Fruit fly (Drosophila melanogaster) whole organism, embryonic: ENCODE data around the gene HP1c.
A peak's percentile ranks its signal among the peaks of the same experiment; 100 is the strongest.

Experiments
- B-H1 ChIP-seq: fragments of 200-800 bp; sonication (Bioruptor generic); IDR thresholded peaks from 3 replicates; pipeline ENCODE4 v1.3.6; 2022; ENCODE audit warnings: missing biosample characterization, missing genetic modification characterization
- CG10147 ChIP-seq: fragments of 200-800 bp; sonication (Bioruptor generic); optimal IDR thresholded peaks from 2 replicates; lab custom pipeline; 2019; ENCODE audit warnings: missing biosample characterization, mild to moderate bottlenecking, missing genetic modification characterization, moderate library complexity
- CG10462 ChIP-seq: fragments of 200-800 bp; sonication (Bioruptor generic); optimal IDR thresholded peaks from 2 replicates; lab custom pipeline; 2016; ENCODE audit warnings: missing biosample characterization, missing genetic modification characterization
- CG1233 ChIP-seq: fragments of 200-800 bp; sonication (Bioruptor generic); optimal IDR thresholded peaks from 4 replicates; lab custom pipeline; 2018; ENCODE audit warnings: missing biosample characterization, mild to moderate bottlenecking, missing genetic modification characterization
- CG13775 ChIP-seq: fragments of 200-800 bp; sonication (Bioruptor generic); optimal IDR thresholded peaks from 3 replicates; lab custom pipeline; 2017; ENCODE audit warnings: missing biosample characterization, mild to moderate bottlenecking, missing genetic modification characterization
- CG14050 ChIP-seq: fragments of 200-800 bp; sonication (Bioruptor generic); IDR thresholded peaks from 3 replicates; pipeline ENCODE4 v1.3.6; 2022; ENCODE audit warnings: missing biosample characterization, missing genetic modification characterization
- CG1602 ChIP-seq: fragments of 200-800 bp; sonication (Bioruptor generic); optimal IDR thresholded peaks from 3 replicates; lab custom pipeline; 2016; ENCODE audit warnings: missing biosample characterization, missing genetic modification characterization
- CG17359 ChIP-seq: fragments of 200-800 bp; sonication (Bioruptor generic); optimal IDR thresholded peaks from 3 replicates; lab custom pipeline; 2018; ENCODE audit warnings: missing biosample characterization, mild to moderate bottlenecking, missing genetic modification characterization, moderate library complexity
- CG17361 ChIP-seq: fragments of 200-800 bp; sonication (Bioruptor generic); IDR thresholded peaks from 3 replicates; pipeline ENCODE4 v1.3.6; 2022; ENCODE audit warnings: missing biosample characterization, missing genetic modification characterization
- CG30020 ChIP-seq: fragments of 200-800 bp; optimal IDR thresholded peaks from 2 replicates; lab custom pipeline; 2019; ENCODE audit warnings: missing biosample characterization, mild to moderate bottlenecking, missing genetic modification characterization, moderate library complexity
- CG31388 ChIP-seq: fragments of 200-800 bp; sonication (Bioruptor generic); optimal IDR thresholded peaks from 2 replicates; lab custom pipeline; 2016; ENCODE audit warnings: missing biosample characterization, missing genetic modification characterization
- CG31441 ChIP-seq: fragments of 200-800 bp; sonication (Bioruptor generic); IDR thresholded peaks from 2 replicates; pipeline ENCODE4 v1.3.6; 2022; ENCODE audit warnings: missing biosample characterization, missing genetic modification characterization
- CG3847 ChIP-seq: fragments of 200-800 bp; sonication (Bioruptor generic); IDR thresholded peaks from 2 replicates; pipeline ENCODE4 v1.3.6; 2022; ENCODE audit warnings: missing biosample characterization, missing genetic modification characterization
- CG3995 ChIP-seq: fragments of 200-800 bp; sonication (Bioruptor generic); optimal IDR thresholded peaks from 3 replicates; lab custom pipeline; 2016; ENCODE audit warnings: missing biosample characterization, missing genetic modification characterization
- CG4282 ChIP-seq: fragments of 200-800 bp; sonication (Bioruptor generic); optimal IDR thresholded peaks from 2 replicates; lab custom pipeline; 2016; ENCODE audit warnings: missing biosample characterization, missing genetic modification characterization
- CG6683 ChIP-seq: fragments of 200-800 bp; sonication (Bioruptor generic); optimal IDR thresholded peaks from 2 replicates; lab custom pipeline; 2017; ENCODE audit warnings: missing biosample characterization, mild to moderate bottlenecking, missing genetic modification characterization, missing genetic modification reagents
- CG6791 ChIP-seq: fragments of 200-800 bp; sonication (Bioruptor generic); IDR thresholded peaks from 3 replicates; pipeline ENCODE4 v1.3.6; 2022; ENCODE audit warnings: missing biosample characterization, missing genetic modification characterization; ENCODE audit not compliant: partially characterized antibody
- CG7372 ChIP-seq: fragments of 200-800 bp; sonication (Bioruptor generic); IDR thresholded peaks from 2 replicates; pipeline ENCODE4 v1.3.6; 2022; ENCODE audit warnings: missing biosample characterization, missing genetic modification characterization
- CG8281 ChIP-seq: fragments of 200-800 bp; sonication (Bioruptor generic); optimal IDR thresholded peaks from 2 replicates; lab custom pipeline; 2018; ENCODE audit warnings: missing biosample characterization, mild to moderate bottlenecking, missing genetic modification characterization, moderate library complexity
- CG8765 ChIP-seq: fragments of 200-800 bp; sonication (Bioruptor generic); IDR thresholded peaks from 2 replicates; pipeline ENCODE4 v1.3.6; 2022; ENCODE audit warnings: missing biosample characterization, missing genetic modification characterization
- CG9797 ChIP-seq: fragments of 200-800 bp; sonication (Bioruptor generic); optimal IDR thresholded peaks from 3 replicates; lab custom pipeline; 2018; ENCODE audit warnings: missing biosample characterization, mild to moderate bottlenecking, missing genetic modification characterization
- CG9876 ChIP-seq: fragments of 200-800 bp; sonication (Bioruptor generic); optimal IDR thresholded peaks from 2 replicates; lab custom pipeline; 2016; ENCODE audit warnings: missing biosample characterization, missing genetic modification characterization
- Doc3 ChIP-seq: fragments of 200-800 bp; sonication (Bioruptor generic); IDR thresholded peaks from 3 replicates; pipeline ENCODE4 v1.3.6; 2022; ENCODE audit warnings: missing biosample characterization, missing genetic modification characterization; ENCODE audit not compliant: partially characterized antibody
- ERR ChIP-seq: fragments of 200-800 bp; sonication (Bioruptor generic); optimal IDR thresholded peaks from 2 replicates; lab custom pipeline; 2016; ENCODE audit warnings: missing biosample characterization, missing genetic modification characterization
- Eip74EF ChIP-seq, 2 experiments: fragments of 200-800 bp in 1 of 2; fragments of >200 bp in 1 of 2; sonication (Bioruptor generic) in 1 of 2; optimal IDR thresholded peaks; 2 replicates each; lab custom pipeline; 2017 to 2019; ENCODE audit warnings: missing biosample characterization in 2 of 2, missing genetic modification characterization in 2 of 2, mild to moderate bottlenecking in 1 of 2, moderate library complexity in 1 of 2
- HHEX ChIP-seq: fragments of 200-800 bp; sonication (Bioruptor generic); optimal IDR thresholded peaks from 3 replicates; lab custom pipeline; 2017; ENCODE audit warnings: missing biosample characterization, mild to moderate bottlenecking, missing genetic modification characterization, missing genetic modification reagents
- HLH3B ChIP-seq: fragments of 200-800 bp; sonication (Bioruptor generic); IDR thresholded peaks from 2 replicates; pipeline ENCODE4 v1.3.6; 2022; ENCODE audit warnings: missing biosample characterization, missing genetic modification characterization
- HLHmδ ChIP-seq: fragments of 200-800 bp; sonication (Bioruptor generic); optimal IDR thresholded peaks from 2 replicates; lab custom pipeline; 2018; ENCODE audit warnings: missing biosample characterization, mild to moderate bottlenecking, missing genetic modification characterization, moderate library complexity
- Hsf ChIP-seq: fragments of 200-800 bp; sonication (Bioruptor generic); optimal IDR thresholded peaks from 3 replicates; lab custom pipeline; 2016; ENCODE audit warnings: missing biosample characterization, missing genetic modification characterization
- Lim3 ChIP-seq: fragments of 200-800 bp; sonication (Bioruptor generic); IDR thresholded peaks from 2 replicates; pipeline ENCODE4 v1.3.6; 2022; ENCODE audit warnings: missing biosample characterization, missing genetic modification characterization
- Lpt ChIP-seq: fragments of >200 bp; optimal IDR thresholded peaks from 2 replicates; lab custom pipeline; 2018; ENCODE audit warnings: missing biosample characterization, missing genetic modification characterization
- NfI ChIP-seq: fragments of 200-800 bp; sonication (Bioruptor generic); optimal IDR thresholded peaks from 3 replicates; lab custom pipeline; 2018; ENCODE audit warnings: missing biosample characterization, mild to moderate bottlenecking, missing genetic modification characterization, moderate library complexity
- Side ChIP-seq: fragments of 200-800 bp; sonication (Bioruptor generic); optimal IDR thresholded peaks from 2 replicates; lab custom pipeline; 2016; ENCODE audit warnings: missing biosample characterization, missing genetic modification characterization
- abd-A ChIP-seq: fragments of 200-800 bp; sonication (Bioruptor generic); optimal IDR thresholded peaks from 3 replicates; lab custom pipeline; 2019; ENCODE audit warnings: missing biosample characterization, mild to moderate bottlenecking, missing genetic modification characterization, moderate library complexity
- bowl ChIP-seq: fragments of 200-800 bp; sonication (Bioruptor generic); IDR thresholded peaks from 2 replicates; pipeline ENCODE4 v1.3.6; 2022; ENCODE audit warnings: missing biosample characterization, missing genetic modification characterization
- cato ChIP-seq: fragments of 200-800 bp; sonication (Bioruptor generic); optimal IDR thresholded peaks from 2 replicates; lab custom pipeline; 2016; ENCODE audit warnings: missing biosample characterization, missing genetic modification characterization, borderline replicate concordance
- esg ChIP-seq: fragments of 200-800 bp; sonication (Bioruptor generic); conservative IDR thresholded peaks from 2 replicates; pipeline ENCODE4 v1.3.6; 2022; ENCODE audit warnings: missing biosample characterization, missing genetic modification characterization
- exex ChIP-seq: fragments of 200-800 bp; sonication (Bioruptor generic); optimal IDR thresholded peaks from 4 replicates; lab custom pipeline; 2018; ENCODE audit warnings: missing biosample characterization, mild to moderate bottlenecking, missing genetic modification characterization, moderate library complexity
- fu2 ChIP-seq: fragments of 200-800 bp; sonication (Bioruptor generic); optimal IDR thresholded peaks from 2 replicates; lab custom pipeline; 2016; ENCODE audit warnings: missing biosample characterization, missing genetic modification characterization
- ham ChIP-seq: fragments of 200-800 bp; sonication (Bioruptor generic); IDR thresholded peaks from 2 replicates; pipeline ENCODE4 v1.3.6; 2022; ENCODE audit warnings: missing biosample characterization, missing genetic modification characterization
- lilli ChIP-seq: fragments of 200-800 bp; sonication (Bioruptor generic); optimal IDR thresholded peaks from 3 replicates; lab custom pipeline; 2016; ENCODE audit warnings: missing biosample characterization, missing genetic modification characterization
- otp ChIP-seq: fragments of 200-800 bp; sonication (Bioruptor generic); IDR thresholded peaks from 3 replicates; pipeline ENCODE4, ENCODE4 v1.3.6; 2022; ENCODE audit warnings: missing biosample characterization, missing genetic modification characterization
- sens ChIP-seq: fragments of 200-800 bp; sonication (Bioruptor generic); peaks from one replicate; lab custom pipeline; 2016; ENCODE audit warnings: missing biosample characterization, missing genetic modification characterization
- shn ChIP-seq: fragments of 200-800 bp; sonication (Bioruptor generic); optimal IDR thresholded peaks from 3 replicates; lab custom pipeline; 2016; ENCODE audit warnings: missing biosample characterization, missing genetic modification characterization
- slp2 ChIP-seq: fragments of 200-800 bp; sonication (Bioruptor generic); optimal IDR thresholded peaks from 2 replicates; lab custom pipeline; 2016; ENCODE audit warnings: missing biosample characterization, missing genetic modification characterization
- sna ChIP-seq: fragments of 200-800 bp; sonication (Bioruptor generic); IDR thresholded peaks from 2 replicates; pipeline ENCODE4 v1.3.6; 2022; ENCODE audit warnings: missing biosample characterization, missing genetic modification characterization; ENCODE audit not compliant: partially characterized antibody
- sug ChIP-seq: fragments of 200-800 bp; optimal IDR thresholded peaks from 2 replicates; lab custom pipeline; 2019; ENCODE audit warnings: missing biosample characterization, mild to moderate bottlenecking, missing genetic modification characterization, moderate library complexity
- tap ChIP-seq: fragments of 200-800 bp; optimal IDR thresholded peaks from 3 replicates; lab custom pipeline; 2019; ENCODE audit warnings: missing biosample characterization, mild to moderate bottlenecking, missing genetic modification characterization, moderate library complexity
- trem ChIP-seq: fragments of 200-800 bp; optimal IDR thresholded peaks from 3 replicates; lab custom pipeline; 2019; ENCODE audit warnings: missing biosample characterization, mild to moderate bottlenecking, missing genetic modification characterization, moderate library complexity
- unpg ChIP-seq: fragments of 200-800 bp; sonication (Bioruptor generic); optimal IDR thresholded peaks from 3 replicates; lab custom pipeline; 2018; ENCODE audit warnings: missing biosample characterization, mild to moderate bottlenecking, missing genetic modification characterization, moderate library complexity
- zf30C ChIP-seq: fragments of 200-800 bp; sonication (Bioruptor generic); optimal IDR thresholded peaks from 3 replicates; lab custom pipeline; 2018; ENCODE audit warnings: missing biosample characterization, mild to moderate bottlenecking, missing genetic modification characterization
- zfh1 ChIP-seq: fragments of 200-800 bp; sonication (Bioruptor generic); IDR thresholded peaks from 3 replicates; pipeline ENCODE4 v1.3.6; 2022; ENCODE audit warnings: missing biosample characterization, missing genetic modification characterization

Gene HP1c

dm6 chr3R:22720808-22721306, 24.6 kb upstream of the HP1c start, which contains the start of gene wge (continued):
- no peak for TF ChIP-seq CG31441 (GFP tag; lab: Robert Waterston, UW)
- TF ChIP-seq sna (GFP tag; lab: Robert Waterston, UW): no peak; the same call in 1 of the 2 replicates
- no peak for TF ChIP-seq Side (GFP tag; lab: Kevin White, UChicago)
- TF ChIP-seq CG9797 (GFP tag; lab: Kevin White, UChicago): peak; percentile 65
- TF ChIP-seq CG31388 (GFP tag; lab: Kevin White, UChicago): no peak
- TF ChIP-seq Eip74EF (GFP tag; optimal IDR thresholded peaks at IDR 0.05; lab: Kevin White, UChicago): no peak
- no peak for TF ChIP-seq CG17359 (tag; lab: Kevin White, UChicago)
- TF ChIP-seq CG8765 (GFP tag; lab: Robert Waterston, UW): no peak
- no peak for TF ChIP-seq CG3995 (GFP tag; lab: Kevin White, UChicago)
- TF ChIP-seq HLH3B (GFP tag; lab: Robert Waterston, UW): no peak
- no peak for TF ChIP-seq sens (GFP tag; lab: Kevin White, UChicago)
- TF ChIP-seq CG8281 (tag; lab: Kevin White, UChicago): no peak
- TF ChIP-seq CG6791 (GFP tag; lab: Robert Waterston, UW): peak; percentile 74
- no peak for TF ChIP-seq zf30C
- TF ChIP-seq Lim3: no peak
- TF ChIP-seq CG14050 (GFP tag; lab: Robert Waterston, UW): no peak
- no peak for TF ChIP-seq CG10462 (GFP tag; lab: Kevin White, UChicago)
- no peak for TF ChIP-seq HLHmδ (GFP tag; lab: Kevin White, UChicago)
- no peak for TF ChIP-seq slp2 (GFP tag; lab: Kevin White, UChicago)
- no peak for TF ChIP-seq CG4282 (GFP tag; lab: Kevin White, UChicago)
- no peak for TF ChIP-seq zfh1 (GFP tag; lab: Robert Waterston, UW)
- TF ChIP-seq Lpt (GFP tag; lab: Kevin White, UChicago): no peak
- TF ChIP-seq shn (GFP tag; lab: Kevin White, UChicago): no peak
- no peak for TF ChIP-seq fu2 (GFP tag; lab: Kevin White, UChicago)
- no peak for TF ChIP-seq HHEX (GFP tag; lab: Kevin White, UChicago)
- no peak for TF ChIP-seq CG6683 (GFP tag; lab: Kevin White, UChicago)
- no peak for TF ChIP-seq lilli (GFP tag; lab: Kevin White, UChicago)
- TF ChIP-seq ham (GFP tag; lab: Robert Waterston, UW): no peak
- no peak for TF ChIP-seq esg
- TF ChIP-seq CG9876 (GFP tag; lab: Kevin White, UChicago): no peak
- TF ChIP-seq CG17361 (GFP tag; lab: Robert Waterston, UW): no peak
- TF ChIP-seq CG3847 (GFP tag; lab: Robert Waterston, UW): no peak
- TF ChIP-seq NfI: no peak
- no peak for TF ChIP-seq CG1602 (GFP tag; lab: Kevin White, UChicago)
- no peak for TF ChIP-seq CG7372 (GFP tag; lab: Robert Waterston, UW)
- TF ChIP-seq tap: no peak
- peak; percentile 5 for TF ChIP-seq sug (tag; lab: Kevin White, UChicago)
- TF ChIP-seq CG30020 (tag; lab: Kevin White, UChicago): no peak
- no peak for TF ChIP-seq CG13775 (GFP tag; lab: Kevin White, UChicago)
- TF ChIP-seq CG1233 (GFP tag; lab: Kevin White, UChicago): no peak
- peak; percentile 44; the same call in 2 of the 3 replicates for TF ChIP-seq Doc3 (GFP tag; lab: Robert Waterston, UW)
- TF ChIP-seq B-H1: no peak
- no peak for TF ChIP-seq bowl (GFP tag; lab: Robert Waterston, UW)
- TF ChIP-seq trem (tag; lab: Kevin White, UChicago): peak; percentile 51
- TF ChIP-seq ERR (GFP tag; lab: Kevin White, UChicago): no peak
- TF ChIP-seq abd-A (tag; lab: Kevin White, UChicago): peak; percentile 31
- TF ChIP-seq Hsf (GFP tag; lab: Kevin White, UChicago): no peak
- no peak for TF ChIP-seq exex (tag; lab: Kevin White, UChicago)
- no peak for TF ChIP-seq CG10147 (GFP tag; lab: Kevin White, UChicago)
- no peak for TF ChIP-seq unpg (GFP tag; lab: Kevin White, UChicago)
- no peak for TF ChIP-seq otp
- no peak for TF ChIP-seq cato (GFP tag; lab: Kevin White, UChicago)
